Worm (Caenorhabditis elegans) whole organism, L4 larva: Measurements from ENCODE around the gene moa-1.

Experiments used
- F10B5.3 ChIP-seq: sonication (generic microtip); optimal IDR thresholded peaks from 2 replicates; lab custom pipeline; 2016; ENCODE audit warnings: mild to moderate bottlenecking, missing genetic modification characterization, missing compliant biosample characterization
- ZK546.5 ChIP-seq, 2 experiments: sonication (generic microtip); optimal IDR thresholded peaks; 2 replicates each; lab custom pipeline; 2017; ENCODE audit warnings: missing biosample characterization in 2 of 2, missing genetic modification characterization in 2 of 2
- ceh-32 ChIP-seq: sonication (generic microtip); optimal IDR thresholded peaks from 2 replicates; lab custom pipeline; 2016; ENCODE audit warnings: mild to moderate bottlenecking, missing genetic modification characterization, missing compliant biosample characterization; ENCODE audit not compliant: poor library complexity
- fos-1 ChIP-seq: fragments of 150-350 bp; optimal IDR thresholded peaks from 2 replicates; lab custom pipeline; 2014; ENCODE audit warnings: missing biosample characterization, missing genetic modification characterization
- lin-13 ChIP-seq: fragments of 150-350 bp; optimal IDR thresholded peaks from 2 replicates; lab custom pipeline; 2014; ENCODE audit warnings: missing biosample characterization, missing genetic modification reagents, missing genetic modification characterization
- pqm-1 ChIP-seq: sonication (generic microtip); optimal IDR thresholded peaks from 2 replicates; lab custom pipeline; 2017; ENCODE audit warnings: missing biosample characterization, missing genetic modification characterization
- rbr-2 ChIP-seq: sonication (generic microtip); optimal IDR thresholded peaks from 2 replicates; lab custom pipeline; 2016; ENCODE audit warnings: missing genotype, missing genetic modification characterization, missing compliant biosample characterization
- unc-130 ChIP-seq: sonication (generic microtip); optimal IDR thresholded peaks from 2 replicates; lab custom pipeline; 2016; ENCODE audit warnings: missing genetic modification reagents, missing genetic modification characterization, missing compliant biosample characterization
- vab-7 ChIP-seq: fragments of 200-800 bp; sonication (Bioruptor generic); IDR thresholded peaks from 2 replicates; pipeline ENCODE4 v1.3.6; 2022; ENCODE audit warnings: missing genetic modification reagents, missing genetic modification characterization, missing compliant biosample characterization

DNA sequence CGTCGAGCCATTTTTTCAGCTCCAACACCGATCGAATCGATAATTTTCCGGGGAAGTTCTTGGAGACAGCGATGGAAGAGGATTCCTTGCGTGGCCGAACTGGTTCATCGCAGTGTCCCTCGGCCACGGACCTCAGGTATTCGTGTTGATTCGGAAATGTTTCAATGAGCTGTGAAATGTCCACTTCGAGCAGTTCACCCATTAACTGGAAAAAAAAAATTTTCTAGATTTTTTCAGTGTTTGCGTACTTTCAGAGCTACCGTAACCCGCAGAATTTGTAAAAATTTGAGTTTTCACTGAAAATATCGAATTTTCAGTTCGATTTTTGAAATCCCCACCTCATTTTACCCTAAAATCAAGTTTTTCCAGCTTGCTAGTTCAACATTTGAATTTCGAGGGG, 21.9 kb downstream of the moa-1 start:
- TF ChIP-seq lin-13 (no peak), fos-1 (no peak), ceh-32 (no peak), ZK546.5 (tag; optimal IDR thresholded peaks at IDR 0.05; lab: Kevin White, UChicago) (no peak), unc-130 (GFP tag; lab: Kevin White, UChicago) (no peak), F10B5.3 (tag; lab: Kevin White, UChicago) (no peak), rbr-2 (tag; lab: Kevin White, UChicago) (no peak), vab-7 (no peak), pqm-1 (tag; lab: Kevin White, UChicago) (no peak)
